Fruit fly (Drosophila melanogaster): ENCODE results near the gene Ssadh.

The Ssadh gene

DNA sequence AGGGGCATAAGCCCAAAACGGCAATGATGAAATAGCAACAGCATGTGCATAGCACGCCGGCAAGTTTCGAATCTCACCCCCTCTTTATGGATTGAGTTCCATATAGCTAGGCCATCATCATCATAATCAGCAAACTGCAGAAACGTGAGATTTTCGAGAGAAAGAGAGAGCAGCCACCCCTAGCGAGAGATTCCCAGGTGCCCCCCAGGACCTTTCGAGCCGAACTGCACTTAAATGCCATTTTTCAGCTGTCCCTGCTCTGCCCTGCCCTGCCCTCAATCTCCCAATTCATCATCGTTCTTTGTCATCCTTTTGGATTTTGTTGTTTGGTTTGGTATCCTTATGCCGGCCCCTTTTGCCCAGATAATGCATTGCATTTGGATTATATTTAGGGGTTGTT lies 39.0 kb downstream of the Ssadh start:
- TF ChIP-seq Mio (GFP tag; optimal IDR thresholded peaks at IDR 0.05) = no peak
- TF ChIP-seq OdsH (GFP tag; optimal IDR thresholded peaks at IDR 0.05) = no peak
- no peak for TF ChIP-seq Hr78 (GFP tag; optimal IDR thresholded peaks at IDR 0.05)
- no peak for TF ChIP-seq jim (GFP tag; optimal IDR thresholded peaks at IDR 0.05)
- no peak for TF ChIP-seq Hnf4 (GFP tag; optimal IDR thresholded peaks at IDR 0.05)
- no peak for TF ChIP-seq woc (GFP tag; optimal IDR thresholded peaks at IDR 0.05)
- TF ChIP-seq tai (GFP tag; optimal IDR thresholded peaks at IDR 0.05) = no peak
- TF ChIP-seq usp (GFP tag; optimal IDR thresholded peaks at IDR 0.05) = no peak
- no peak for TF ChIP-seq Vsx2 (GFP tag; optimal IDR thresholded peaks at IDR 0.05; ENCODE audit: partially characterized antibody)

- no peak for TF ChIP-seq dmrt93B (GFP tag; optimal IDR thresholded peaks at IDR 0.05)
- no peak for TF ChIP-seq psq (GFP tag; optimal IDR thresholded peaks at IDR 0.05)
- no peak for TF ChIP-seq GATAd (GFP tag; optimal IDR thresholded peaks at IDR 0.05)
- no peak for TF ChIP-seq h (GFP tag; optimal IDR thresholded peaks at IDR 0.05)
- TF ChIP-seq sage (GFP tag; optimal IDR thresholded peaks at IDR 0.05) = no peak
- TF ChIP-seq brk (GFP tag; optimal IDR thresholded peaks at IDR 0.05) = no peak
- no peak for TF ChIP-seq Hr83 (GFP tag; optimal IDR thresholded peaks at IDR 0.05; ENCODE audit: poor library complexity, severe bottlenecking)
- TF ChIP-seq CG32264 (GFP tag; optimal IDR thresholded peaks at IDR 0.05) = no peak
- TF ChIP-seq Dif (GFP tag; optimal IDR thresholded peaks at IDR 0.05; ENCODE audit: partially characterized antibody) = no peak
- TF ChIP-seq CG9705 (GFP tag; optimal IDR thresholded peaks at IDR 0.05) = no peak
- TF ChIP-seq pan (optimal IDR thresholded peaks at IDR 0.05) = no peak
- TF ChIP-seq Abd-B (GFP tag; optimal IDR thresholded peaks at IDR 0.05) = no peak
- TF ChIP-seq Sp1 (GFP tag; optimal IDR thresholded peaks at IDR 0.05) = no peak
- TF ChIP-seq Dfd (GFP tag; optimal IDR thresholded peaks at IDR 0.05) = no peak
- no peak for TF ChIP-seq HLH106 (tag; optimal IDR thresholded peaks at IDR 0.05)
- TF ChIP-seq N (GFP tag; optimal IDR thresholded peaks at IDR 0.05) = no peak
Observed at dm6 chr3R:25583079-25583478, 43.6 kb downstream of the Ssadh start, which contains the start of gene CG4582. Gene CG4582, minus strand, starts transcription at chr3R:25583179.

Measured in whole organism, wandering third instar larva.